Worm (Caenorhabditis elegans): Measurements from ENCODE around the gene D2007.1.

DNA sequence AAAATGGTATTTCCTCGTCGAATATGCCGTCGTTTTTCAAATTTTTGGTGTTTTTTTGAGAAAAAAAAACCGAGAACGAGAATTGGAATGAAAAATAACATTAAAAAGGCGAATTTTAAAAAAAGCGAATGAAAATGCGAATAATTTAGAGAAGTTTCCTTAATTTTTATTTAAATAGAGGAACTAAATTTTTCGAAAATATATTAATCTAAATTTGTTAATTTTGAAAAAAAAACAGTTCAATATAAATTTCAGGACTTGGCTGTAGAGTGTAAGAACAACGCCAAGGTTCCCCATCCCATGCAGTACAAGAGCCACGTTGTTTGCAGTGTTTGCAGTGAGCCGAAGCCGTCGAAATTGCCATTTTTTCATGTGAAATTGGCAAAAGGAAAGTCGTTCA lies 35.2 kb downstream of the D2007.1 start, which contains the start of gene C50C3.19:
- TF ChIP-seq cebp-2 (GFP tag; IDR thresholded peaks at IDR 0.05): no peak
- TF ChIP-seq tbp1 (GFP tag; optimal IDR thresholded peaks at IDR 0.05): no peak
- no peak for TF ChIP-seq snpc-3.4 (tag; optimal IDR thresholded peaks at IDR 0.05)
- TF ChIP-seq attf-5 (GFP tag; optimal IDR thresholded peaks at IDR 0.05): no peak
- no peak for TF ChIP-seq hmg-20 (GFP tag; IDR thresholded peaks at IDR 0.05)
- no peak for TF ChIP-seq lin-35 (GFP tag; optimal IDR thresholded peaks at IDR 0.05)
- no peak for TF ChIP-seq akir-1 (GFP tag; optimal IDR thresholded peaks at IDR 0.05)
- no peak for TF ChIP-seq nfya-1 (tag; optimal IDR thresholded peaks at IDR 0.05; ENCODE audit: borderline replicate concordance, insufficient read depth)
- TF ChIP-seq D2030.7 (GFP tag; IDR thresholded peaks at IDR 0.05): no peak
- TF ChIP-seq lsl-1 (GFP tag; optimal IDR thresholded peaks at IDR 0.05): no peak
- no peak for TF ChIP-seq Y79H2A.3 (GFP tag; conservative IDR thresholded peaks at IDR 0.05)
- no peak for TF ChIP-seq F10E7.11 (tag; optimal IDR thresholded peaks at IDR 0.05)
- no peak for TF ChIP-seq ztf-3 (GFP tag; optimal IDR thresholded peaks at IDR 0.05)
